Fruit fly (Drosophila melanogaster) whole organism, adult: ENCODE results near the gene Rab8.

ENCODE experiments used
- CG11617 ChIP-seq: fragments of 200-800 bp; sonication (Bioruptor generic); optimal IDR thresholded peaks from 2 replicates; lab custom pipeline; 2017; ENCODE audit warnings: mild to moderate bottlenecking, missing biosample characterization, missing genetic modification reagents, missing genetic modification characterization
- CG12768 ChIP-seq: fragments of 200-800 bp; sonication (Bioruptor generic); optimal IDR thresholded peaks from 2 replicates; lab custom pipeline; 2017; ENCODE audit warnings: missing biosample characterization, missing genetic modification characterization, mild to moderate bottlenecking, moderate library complexity, missing genetic modification reagents
- CG14711 ChIP-seq: fragments of 200-800 bp; sonication (Bioruptor generic); optimal IDR thresholded peaks from 2 replicates; lab custom pipeline; 2018; ENCODE audit warnings: missing biosample characterization, mild to moderate bottlenecking, missing genetic modification characterization, moderate library complexity
- CG1620 ChIP-seq: fragments of 200-800 bp; sonication (Bioruptor generic); optimal IDR thresholded peaks from 2 replicates; lab custom pipeline; 2016; ENCODE audit warnings: missing biosample characterization, missing genetic modification characterization
- CG33017 ChIP-seq: fragments of 200-800 bp; sonication (Bioruptor generic); optimal IDR thresholded peaks from 2 replicates; lab custom pipeline; 2018; ENCODE audit warnings: missing biosample characterization, mild to moderate bottlenecking, missing genetic modification characterization, moderate library complexity
- CG7045 ChIP-seq: fragments of 200-800 bp; sonication (Bioruptor generic); optimal IDR thresholded peaks from 2 replicates; lab custom pipeline; 2017; ENCODE audit warnings: missing biosample characterization, mild to moderate bottlenecking, missing genetic modification characterization
- CG7101 ChIP-seq: fragments of 200-800 bp; sonication (Bioruptor generic); optimal IDR thresholded peaks from 2 replicates; lab custom pipeline; 2018; ENCODE audit warnings: missing biosample characterization, mild to moderate bottlenecking, missing genetic modification characterization, moderate library complexity
- Clk ChIP-seq: fragments of 200-800 bp; sonication (Bioruptor generic); optimal IDR thresholded peaks from 2 replicates; lab custom pipeline; 2017; ENCODE audit warnings: missing biosample characterization, missing genetic modification characterization
- Crg-1 ChIP-seq: fragments of 200-800 bp; sonication (Bioruptor generic); optimal IDR thresholded peaks from 2 replicates; lab custom pipeline; 2016; ENCODE audit warnings: missing biosample characterization, missing genetic modification characterization
- Hr96 ChIP-seq: fragments of 200-800 bp; sonication (Bioruptor generic); optimal IDR thresholded peaks from 2 replicates; lab custom pipeline; 2016; ENCODE audit warnings: missing biosample characterization, missing genetic modification characterization
- Mnt ChIP-seq: fragments of 200-800 bp; sonication (Bioruptor generic); optimal IDR thresholded peaks from 2 replicates; lab custom pipeline; 2016; ENCODE audit warnings: missing biosample characterization, mild to moderate bottlenecking, missing genetic modification characterization
- bab1 ChIP-seq: fragments of 200-800 bp; sonication (Bioruptor generic); optimal IDR thresholded peaks from 3 replicates; lab custom pipeline; 2019; ENCODE audit warnings: missing biosample characterization, mild to moderate bottlenecking, missing genetic modification characterization, moderate library complexity
- cic ChIP-seq: fragments of 200-800 bp; sonication (Bioruptor generic); optimal IDR thresholded peaks from 2 replicates; lab custom pipeline; 2017; ENCODE audit warnings: missing biosample characterization, mild to moderate bottlenecking, missing genetic modification characterization, moderate library complexity
- cnc ChIP-seq, 2 experiments: fragments of >200 bp; optimal IDR thresholded peaks; 2 replicates each; lab custom pipeline; 2017
- kay ChIP-seq: fragments of 200-800 bp; sonication (Bioruptor generic); peaks from one replicate; lab custom pipeline; 2016; ENCODE audit warnings: missing biosample characterization, missing genetic modification characterization, borderline replicate concordance
- ovo ChIP-seq: fragments of 200-800 bp; sonication (Bioruptor generic); optimal IDR thresholded peaks from 2 replicates; lab custom pipeline; 2016; ENCODE audit warnings: missing biosample characterization, missing genetic modification characterization
- pad ChIP-seq: fragments of 200-800 bp; sonication (Bioruptor generic); optimal IDR thresholded peaks from 3 replicates; lab custom pipeline; 2017; ENCODE audit warnings: missing biosample characterization, missing genetic modification characterization, mild to moderate bottlenecking, moderate library complexity, missing genetic modification reagents
- tj ChIP-seq: fragments of 200-800 bp; sonication (Bioruptor generic); optimal IDR thresholded peaks from 3 replicates; lab custom pipeline; 2017; ENCODE audit warnings: missing biosample characterization, mild to moderate bottlenecking, missing genetic modification characterization, moderate library complexity
- toe ChIP-seq: fragments of 200-800 bp; sonication (Bioruptor generic); optimal IDR thresholded peaks from 2 replicates; lab custom pipeline; 2016; ENCODE audit warnings: missing biosample characterization, missing genetic modification characterization

Gene Rab8

DNA sequence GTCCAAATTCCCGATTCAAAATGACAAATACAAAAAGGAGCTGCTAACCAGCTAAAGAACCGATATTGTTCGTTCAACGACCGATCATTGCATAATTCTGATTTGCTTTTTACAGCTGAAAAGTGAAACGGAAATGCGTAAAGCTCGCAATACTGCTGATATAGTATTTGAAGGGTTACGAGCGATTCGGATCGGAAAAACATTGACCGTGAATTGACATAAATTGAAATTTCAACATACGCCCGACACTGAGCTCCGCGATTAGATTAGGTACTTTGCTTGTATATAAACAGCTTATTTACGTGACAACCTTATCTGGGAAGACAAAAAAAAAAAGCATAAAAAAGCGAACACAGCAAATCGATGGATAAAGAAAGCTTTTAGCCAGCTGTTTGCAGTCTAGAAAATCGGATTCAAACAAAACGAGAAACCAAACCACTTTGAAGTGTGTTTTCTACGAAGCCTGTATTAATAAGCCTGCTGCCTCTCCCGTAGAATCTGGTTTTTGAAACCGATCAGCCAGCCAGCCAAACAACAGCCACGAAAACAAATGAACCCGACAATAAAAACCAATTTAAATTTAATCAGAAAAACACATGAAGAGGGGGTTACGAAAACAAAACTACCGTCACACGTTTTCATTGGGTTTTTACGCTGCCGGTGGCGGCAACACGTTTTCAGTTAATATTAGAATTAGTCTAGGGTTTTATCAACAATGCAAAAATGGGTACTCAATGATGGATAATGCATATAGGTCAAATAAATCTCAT, 30.8 kb upstream of the Rab8 start:
- TF ChIP-seq CG7045 (GFP tag; lab: Kevin White, UChicago), result no peak
- TF ChIP-seq toe, result no peak
- TF ChIP-seq cic (GFP tag; lab: Kevin White, UChicago), result peak; percentile 58
- no peak for TF ChIP-seq Hr96
- no peak for TF ChIP-seq bab1
- no peak for TF ChIP-seq CG33017
- TF ChIP-seq CG12768, result peak; percentile 38
- no peak for TF ChIP-seq Mnt (GFP tag; lab: Kevin White, UChicago)
- peak in 1 of 2 experiments; percentile 59 for TF ChIP-seq cnc (optimal IDR thresholded peaks at IDR 0.05; lab: Kevin White, UChicago)
- no peak for TF ChIP-seq ovo (GFP tag; lab: Kevin White, UChicago)
- no peak for TF ChIP-seq CG1620 (GFP tag; lab: Kevin White, UChicago)
- peak; percentile 15 for TF ChIP-seq tj (GFP tag; lab: Kevin White, UChicago)
- peak; percentile 26 for TF ChIP-seq kay (GFP tag; lab: Kevin White, UChicago)

DNA sequence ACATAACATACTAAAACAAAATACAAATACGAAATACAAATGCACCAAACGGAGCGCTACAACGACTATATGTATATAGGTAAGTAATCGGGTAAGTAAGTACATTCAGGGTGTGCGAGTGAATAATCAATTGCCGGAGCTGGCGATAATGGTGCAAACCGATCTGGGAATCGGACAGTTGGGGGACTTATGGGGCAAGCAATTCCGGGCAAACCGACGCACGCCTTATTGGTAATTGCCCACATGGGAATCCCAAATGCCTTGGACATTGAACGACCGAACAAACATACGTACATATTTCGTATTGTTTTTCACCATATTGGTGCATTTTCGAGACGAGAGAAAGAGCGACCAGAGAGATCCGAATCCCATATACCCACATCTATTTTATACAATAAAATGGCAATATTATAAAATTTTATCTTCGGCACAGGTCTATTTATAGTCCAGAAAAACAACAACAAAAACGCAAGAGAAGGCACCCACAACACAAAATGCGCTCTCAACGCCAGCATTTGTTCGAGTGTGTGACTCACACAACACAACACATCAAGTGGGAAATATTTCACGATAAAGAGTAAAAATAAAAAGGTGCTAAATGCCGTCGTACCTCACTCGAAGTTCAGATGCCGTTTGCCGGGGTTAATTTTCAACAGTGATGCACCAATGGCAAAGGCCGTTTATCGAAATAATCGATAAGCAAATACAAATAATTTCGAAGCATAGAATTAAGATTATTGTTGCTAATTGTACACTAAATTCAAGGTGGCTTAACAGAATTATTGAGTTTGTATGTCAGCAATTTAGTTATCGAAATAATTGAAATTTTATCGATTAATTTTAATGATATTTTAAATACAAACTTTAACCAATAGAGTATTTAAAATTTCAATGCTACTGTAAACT, 29.6 kb upstream of the Rab8 start:
- no peak for TF ChIP-seq toe
- TF ChIP-seq CG11617, result peak; percentile 21
- TF ChIP-seq CG14711 (tag; lab: Kevin White, UChicago), result no peak
- peak; percentile 56 for TF ChIP-seq cic (GFP tag; lab: Kevin White, UChicago)
- TF ChIP-seq CG12768, result peak; percentile 35
- peak; percentile 99 for TF ChIP-seq kay (GFP tag; lab: Kevin White, UChicago)
- no peak for TF ChIP-seq ovo (GFP tag; lab: Kevin White, UChicago)
- no peak for TF ChIP-seq Mnt (GFP tag; lab: Kevin White, UChicago)

DNA sequence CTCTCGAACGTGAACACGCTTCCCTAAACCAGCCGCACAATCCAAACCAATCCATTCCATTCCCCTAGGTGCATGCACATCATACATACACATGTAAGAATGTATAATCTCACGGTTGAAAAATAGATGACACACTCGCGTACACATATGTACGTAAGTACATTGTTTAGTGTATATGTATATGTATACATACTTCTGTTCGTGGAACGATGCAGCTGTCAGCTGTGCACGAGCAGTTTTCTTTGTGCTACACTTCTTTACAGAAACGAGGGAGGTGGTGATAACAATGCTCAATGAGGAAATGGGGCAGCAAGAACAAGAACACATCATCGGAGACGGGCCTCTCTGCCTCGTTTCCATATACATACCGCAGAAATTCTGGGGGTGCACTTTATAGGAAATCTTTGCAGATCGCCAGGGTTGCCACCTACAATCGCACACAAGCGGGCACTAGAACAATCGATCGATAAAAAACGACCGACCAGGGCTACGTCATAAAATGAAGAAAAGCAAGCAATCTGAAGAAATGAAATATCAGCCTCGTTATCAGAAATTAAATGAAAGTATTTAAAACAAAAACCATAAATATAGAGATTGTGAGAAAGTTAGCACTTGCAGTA, 28.5 kb upstream of the Rab8 start:
- TF ChIP-seq kay (GFP tag; lab: Kevin White, UChicago) (peak; percentile 95), Mnt (GFP tag; lab: Kevin White, UChicago) (peak; percentile 55), CG1620 (GFP tag; lab: Kevin White, UChicago) (no peak), Clk (GFP tag; lab: Kevin White, UChicago) (no peak), CG12768 (peak; percentile 47), CG7101 (tag; lab: Kevin White, UChicago) (no peak), CG14711 (tag; lab: Kevin White, UChicago) (peak; percentile 87), cic (GFP tag; lab: Kevin White, UChicago) (peak; percentile 73), toe (no peak), pad (GFP tag; lab: Kevin White, UChicago) (peak; percentile 5), bab1 (no peak), Crg-1 (GFP tag; lab: Kevin White, UChicago) (no peak), tj (GFP tag; lab: Kevin White, UChicago) (peak; percentile 1), CG11617 (peak; percentile 14), Hr96 (no peak), CG7045 (GFP tag; lab: Kevin White, UChicago) (no peak)

DNA sequence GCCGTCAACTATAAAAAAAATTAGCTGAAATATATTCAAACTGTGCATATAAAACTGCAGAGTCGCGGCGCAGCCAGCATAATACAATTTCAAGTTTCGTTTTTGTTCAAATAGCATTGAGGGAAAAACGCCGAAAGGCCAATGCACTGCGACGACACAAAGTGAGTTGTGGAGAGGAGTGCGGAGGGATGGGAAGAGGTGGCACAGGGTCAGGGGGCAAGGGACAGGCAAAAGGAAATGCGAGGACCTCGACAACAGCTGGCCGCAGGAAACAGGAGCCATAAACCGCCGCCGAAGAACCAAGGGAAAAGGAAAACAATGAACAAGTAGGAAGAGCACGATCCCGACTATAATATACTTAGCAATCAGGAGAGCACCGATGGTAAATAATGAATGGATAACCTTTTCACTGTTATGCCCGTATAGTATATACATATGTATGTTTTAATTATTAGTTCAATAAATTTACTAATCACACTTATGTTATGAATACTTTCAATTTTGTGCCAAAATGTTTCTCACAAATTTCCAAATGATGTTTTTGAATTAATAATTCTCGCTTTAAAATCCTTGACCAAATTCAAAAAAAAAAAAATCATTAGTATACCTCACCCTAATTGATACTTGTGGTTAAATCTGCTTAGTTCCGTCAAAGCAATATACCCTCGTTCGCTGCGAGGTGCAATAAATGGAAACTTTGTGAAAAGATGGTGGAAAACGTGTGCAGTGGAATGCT, 27.8 kb upstream of the Rab8 start:
- TF ChIP-seq CG1620 (GFP tag; lab: Kevin White, UChicago) (no peak), ovo (GFP tag; lab: Kevin White, UChicago) (no peak), CG11617 (no peak), CG12768 (no peak), cnc (optimal IDR thresholded peaks at IDR 0.05; lab: Kevin White, UChicago) (no peak), CG33017 (no peak), tj (GFP tag; lab: Kevin White, UChicago) (no peak), Clk (GFP tag; lab: Kevin White, UChicago) (no peak), Hr96 (no peak), bab1 (no peak), CG7045 (GFP tag; lab: Kevin White, UChicago) (no peak), Crg-1 (GFP tag; lab: Kevin White, UChicago) (no peak)

DNA sequence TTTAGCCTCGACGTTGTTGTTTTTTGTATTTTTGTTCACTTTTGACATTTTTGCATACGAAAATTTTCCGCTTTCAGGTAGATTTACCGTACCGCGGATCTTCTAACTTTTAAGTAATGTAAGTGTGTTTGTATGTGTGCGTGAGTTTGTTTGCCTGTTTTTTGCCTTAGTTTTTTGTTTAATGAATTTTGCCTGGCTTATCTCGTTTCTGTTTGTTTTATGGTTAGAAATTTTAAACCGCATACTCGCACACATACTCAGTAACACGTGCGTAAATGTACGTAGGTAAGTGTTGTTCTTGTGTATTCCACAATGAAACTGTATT, 26.8 kb upstream of the Rab8 start:
- no peak for TF ChIP-seq cnc (optimal IDR thresholded peaks at IDR 0.05; lab: Kevin White, UChicago)
- TF ChIP-seq cic (GFP tag; lab: Kevin White, UChicago), result peak; percentile 1
- TF ChIP-seq Mnt (GFP tag; lab: Kevin White, UChicago), result peak; percentile 47
- TF ChIP-seq bab1, result no peak
